Worm (Caenorhabditis elegans) whole organism, L1 larva: ENCODE data around the gene K05F6.8.

ENCODE experiments used
- ces-1 ChIP-seq: fragments of 150-350 bp; optimal IDR thresholded peaks from 2 replicates; lab custom pipeline; 2014; ENCODE audit warnings: missing biosample characterization, missing genetic modification reagents, missing genetic modification characterization
- nhr-76 ChIP-seq: sonication (generic microtip); optimal IDR thresholded peaks from 2 replicates; lab custom pipeline; 2017; ENCODE audit warnings: missing biosample characterization, missing genetic modification characterization
- pqm-1 ChIP-seq: sonication (generic microtip); optimal IDR thresholded peaks from 3 replicates; lab custom pipeline; 2017; ENCODE audit warnings: missing biosample characterization, missing genetic modification characterization
- ztf-11 ChIP-seq, 2 experiments: sonication (generic microtip); optimal IDR thresholded peaks; 2 replicates each; lab custom pipeline; 2016 to 2017; ENCODE audit warnings: missing genetic modification characterization in 2 of 2, missing biosample characterization in 1 of 2, missing compliant biosample characterization in 1 of 2

DNA sequence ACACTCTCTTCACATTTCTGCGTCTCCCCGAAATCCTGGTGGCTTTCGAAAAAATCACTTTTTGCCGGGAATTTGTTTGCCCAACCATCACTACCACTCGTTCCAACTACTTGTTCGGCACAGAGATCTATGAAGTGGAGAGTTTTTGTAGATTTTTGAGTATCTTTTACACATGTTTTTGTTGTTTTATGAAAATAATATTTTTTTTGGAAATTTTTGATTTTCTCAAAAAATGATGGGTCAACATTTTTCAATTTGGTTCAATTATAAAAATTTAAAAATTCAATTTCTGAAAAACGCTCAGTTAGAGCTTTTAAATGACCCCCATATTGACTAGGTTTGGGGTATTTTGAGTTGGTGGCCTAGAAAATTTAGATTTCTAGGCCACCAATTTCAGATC, 42.0 kb downstream of the K05F6.8 start, which contains the start of gene Y51H7BR.7:
- TF ChIP-seq pqm-1 (tag; lab: Kevin White, UChicago) (no peak), nhr-76 (no peak), ztf-11 (tag; optimal IDR thresholded peaks at IDR 0.05; lab: Kevin White, UChicago) (no peak), ces-1 (no peak)
